Fruit fly (Drosophila melanogaster) whole organism, embryonic: ENCODE data around the gene Atpalpha.

Source experiments
- CG11504 ChIP-seq: fragments of 200-800 bp; sonication (Bioruptor generic); optimal IDR thresholded peaks from 3 replicates; lab custom pipeline; 2019; ENCODE audit warnings: missing biosample characterization, mild to moderate bottlenecking, missing genetic modification characterization, moderate library complexity
- CG13123 ChIP-seq: fragments of 200-800 bp; sonication (Bioruptor generic); optimal IDR thresholded peaks from 2 replicates; lab custom pipeline; 2016; ENCODE audit warnings: missing biosample characterization, missing genetic modification characterization
- CG13624 ChIP-seq: fragments of 200-800 bp; sonication (Bioruptor generic); optimal IDR thresholded peaks from 2 replicates; lab custom pipeline; 2016; ENCODE audit warnings: missing biosample characterization, missing genetic modification characterization
- CG15514 ChIP-seq: fragments of 200-800 bp; sonication (Bioruptor generic); optimal IDR thresholded peaks from 3 replicates; lab custom pipeline; 2017; ENCODE audit warnings: missing biosample characterization, missing genetic modification characterization, mild to moderate bottlenecking, moderate library complexity, missing genetic modification reagents
- CG15601 ChIP-seq: fragments of 200-800 bp; sonication (Bioruptor generic); optimal IDR thresholded peaks from 3 replicates; lab custom pipeline; 2019; ENCODE audit warnings: missing biosample characterization, mild to moderate bottlenecking, missing genetic modification characterization, moderate library complexity
- CG17829 ChIP-seq: fragments of 200-800 bp; optimal IDR thresholded peaks from 2 replicates; lab custom pipeline; 2019; ENCODE audit warnings: missing biosample characterization, mild to moderate bottlenecking, missing genetic modification characterization, moderate library complexity
- CG1792 ChIP-seq: fragments of 200-800 bp; sonication (Bioruptor generic); optimal IDR thresholded peaks from 2 replicates; lab custom pipeline; 2016; ENCODE audit warnings: missing biosample characterization, missing genetic modification characterization
- CG30020 ChIP-seq: fragments of 200-800 bp; optimal IDR thresholded peaks from 2 replicates; lab custom pipeline; 2019; ENCODE audit warnings: missing biosample characterization, mild to moderate bottlenecking, missing genetic modification characterization, moderate library complexity
- CG31441 ChIP-seq: fragments of 200-800 bp; sonication (Bioruptor generic); IDR thresholded peaks from 2 replicates; pipeline ENCODE4 v1.3.6; 2022; ENCODE audit warnings: missing biosample characterization, missing genetic modification characterization
- CG3281 ChIP-seq: fragments of 200-800 bp; sonication (Bioruptor generic); optimal IDR thresholded peaks from 3 replicates; lab custom pipeline; 2017; ENCODE audit warnings: missing biosample characterization, mild to moderate bottlenecking, missing genetic modification characterization
- CG34422 ChIP-seq: fragments of 200-800 bp; sonication (Bioruptor generic); IDR thresholded peaks from 3 replicates; pipeline ENCODE4 v1.3.6; 2022; ENCODE audit warnings: missing biosample characterization, missing genetic modification characterization
- CG8478 ChIP-seq: fragments of >200 bp; optimal IDR thresholded peaks from 2 replicates; lab custom pipeline; 2018
- CG8944 ChIP-seq: fragments of 200-800 bp; sonication (Bioruptor generic); optimal IDR thresholded peaks from 3 replicates; lab custom pipeline; 2016; ENCODE audit warnings: missing biosample characterization, missing genetic modification characterization
- CG9609 ChIP-seq: fragments of 200-800 bp; sonication (Bioruptor generic); optimal IDR thresholded peaks from 3 replicates; lab custom pipeline; 2016; ENCODE audit warnings: missing biosample characterization, missing genetic modification characterization
- CG9797 ChIP-seq: fragments of 200-800 bp; sonication (Bioruptor generic); optimal IDR thresholded peaks from 3 replicates; lab custom pipeline; 2018; ENCODE audit warnings: missing biosample characterization, mild to moderate bottlenecking, missing genetic modification characterization
- CHES-1-like ChIP-seq: fragments of 200-800 bp; sonication (Bioruptor generic); optimal IDR thresholded peaks from 2 replicates; lab custom pipeline; 2016; ENCODE audit warnings: missing biosample characterization, missing genetic modification characterization
- Dad ChIP-seq: fragments of 200-800 bp; sonication (Bioruptor generic); optimal IDR thresholded peaks from 3 replicates; lab custom pipeline; 2016; ENCODE audit warnings: missing biosample characterization, missing genetic modification characterization
- Dek ChIP-seq: fragments of 200-800 bp; sonication (Bioruptor generic); optimal IDR thresholded peaks from 3 replicates; lab custom pipeline; 2019; ENCODE audit warnings: missing biosample characterization, mild to moderate bottlenecking, missing genetic modification characterization, moderate library complexity
- Eip74EF ChIP-seq, 2 experiments: fragments of 200-800 bp in 1 of 2; fragments of >200 bp in 1 of 2; sonication (Bioruptor generic) in 1 of 2; optimal IDR thresholded peaks; 2 replicates each; lab custom pipeline; 2017 to 2019; ENCODE audit warnings: missing biosample characterization in 2 of 2, missing genetic modification characterization in 2 of 2, mild to moderate bottlenecking in 1 of 2, moderate library complexity in 1 of 2
- HmgD ChIP-seq: fragments of 200-800 bp; sonication (Bioruptor generic); optimal IDR thresholded peaks from 3 replicates; lab custom pipeline; 2016; ENCODE audit warnings: missing biosample characterization, missing genetic modification characterization
- Hr78 ChIP-seq, 2 experiments: fragments of 200-800 bp in 1 of 2; fragments of >200 bp in 1 of 2; sonication (Bioruptor generic) in 1 of 2; optimal IDR thresholded peaks; 2 replicates each; lab custom pipeline; 2017 to 2019; ENCODE audit warnings: missing biosample characterization in 2 of 2, missing genetic modification characterization in 2 of 2, mild to moderate bottlenecking in 1 of 2, moderate library complexity in 1 of 2
- NfI ChIP-seq: fragments of 200-800 bp; sonication (Bioruptor generic); optimal IDR thresholded peaks from 3 replicates; lab custom pipeline; 2018; ENCODE audit warnings: missing biosample characterization, mild to moderate bottlenecking, missing genetic modification characterization, moderate library complexity
- Oaz ChIP-seq: fragments of 200-800 bp; sonication (Bioruptor generic); IDR thresholded peaks from 2 replicates; pipeline ENCODE4 v1.3.6; 2022; ENCODE audit warnings: missing biosample characterization, missing genetic modification characterization
- Pdp1 ChIP-seq, 2 experiments: fragments of 200-800 bp; sonication (Bioruptor generic); optimal IDR thresholded peaks; 3 replicates each; lab custom pipeline; 2016; ENCODE audit warnings: missing biosample characterization in 2 of 2, missing genetic modification characterization in 2 of 2, mild to moderate bottlenecking in 1 of 2, moderate library complexity in 1 of 2
- Rx ChIP-seq: fragments of 200-800 bp; sonication (Bioruptor generic); IDR thresholded peaks from 2 replicates; pipeline ENCODE4 v1.3.6; 2022; ENCODE audit warnings: missing biosample characterization, missing genetic modification characterization
- aop ChIP-seq: fragments of 200-800 bp; sonication (Bioruptor generic); IDR thresholded peaks from 2 replicates; pipeline ENCODE4 v1.3.6; 2022; ENCODE audit warnings: missing biosample characterization, missing genetic modification characterization
- ap ChIP-seq: fragments of 200-800 bp; sonication (Bioruptor generic); IDR thresholded peaks from 2 replicates; pipeline ENCODE4 v1.3.6; 2022; ENCODE audit warnings: missing biosample characterization, missing genetic modification characterization
- ara ChIP-seq: fragments of 200-800 bp; sonication (Bioruptor generic); IDR thresholded peaks from 2 replicates; pipeline ENCODE4 v1.3.6; 2022; ENCODE audit warnings: missing biosample characterization, missing genetic modification characterization
- bab2 ChIP-seq: fragments of 200-800 bp; sonication (Bioruptor generic); optimal IDR thresholded peaks from 2 replicates; lab custom pipeline; 2016; ENCODE audit warnings: missing biosample characterization, missing genetic modification characterization
- bcd ChIP-seq: fragments of 200-800 bp; sonication (Bioruptor generic); optimal IDR thresholded peaks from 2 replicates; lab custom pipeline; 2017; ENCODE audit warnings: missing biosample characterization, mild to moderate bottlenecking, missing genetic modification characterization
- chinmo ChIP-seq: fragments of 200-800 bp; sonication (Bioruptor generic); IDR thresholded peaks from 4 replicates; pipeline ENCODE4 v1.3.6; 2022; ENCODE audit warnings: missing biosample characterization, missing genetic modification characterization; ENCODE audit not compliant: partially characterized antibody
- chn ChIP-seq: fragments of 200-800 bp; sonication (Bioruptor generic); optimal IDR thresholded peaks from 2 replicates; lab custom pipeline; 2016; ENCODE audit warnings: missing biosample characterization, missing genetic modification characterization
- corto ChIP-seq: fragments of 200-800 bp; sonication (Bioruptor generic); optimal IDR thresholded peaks from 2 replicates; lab custom pipeline; 2016; ENCODE audit warnings: missing biosample characterization, mild to moderate bottlenecking, missing genetic modification characterization, moderate library complexity
- crol ChIP-seq: fragments of 200-800 bp; sonication (Bioruptor generic); IDR thresholded peaks from 2 replicates; pipeline ENCODE4 v1.3.6; 2022; ENCODE audit warnings: missing biosample characterization, missing genetic modification characterization
- crp ChIP-seq, 2 experiments: fragments of 200-800 bp; sonication (Bioruptor generic); optimal IDR thresholded peaks; 2 replicates in 1 of 2; 3 replicates in 1 of 2; lab custom pipeline; 2017; ENCODE audit warnings: missing biosample characterization in 2 of 2, missing genetic modification characterization in 2 of 2, mild to moderate bottlenecking in 1 of 2, moderate library complexity in 1 of 2
- eyg ChIP-seq: fragments of 200-800 bp; sonication (Bioruptor generic); optimal IDR thresholded peaks from 3 replicates; lab custom pipeline; 2016; ENCODE audit warnings: missing biosample characterization, missing genetic modification characterization
- gro ChIP-seq: fragments of 200-800 bp; sonication (Bioruptor generic); optimal IDR thresholded peaks from 2 replicates; lab custom pipeline; 2016; ENCODE audit warnings: missing biosample characterization, missing genetic modification characterization
- hbn ChIP-seq: fragments of 200-800 bp; sonication (Bioruptor generic); IDR thresholded peaks from 2 replicates; pipeline ENCODE4 v1.3.6; 2022; ENCODE audit warnings: missing biosample characterization, missing genetic modification characterization; ENCODE audit not compliant: partially characterized antibody
- inv ChIP-seq: fragments of 200-800 bp; sonication (Bioruptor generic); IDR thresholded peaks from 2 replicates; pipeline ENCODE4 v1.3.6; 2022; ENCODE audit warnings: missing biosample characterization, missing genetic modification characterization; ENCODE audit not compliant: partially characterized antibody
- klu ChIP-seq: fragments of 200-800 bp; sonication (Bioruptor generic); IDR thresholded peaks from 2 replicates; pipeline ENCODE4 v1.3.6; 2022; ENCODE audit warnings: missing biosample characterization, missing genetic modification characterization
- lilli ChIP-seq: fragments of 200-800 bp; sonication (Bioruptor generic); optimal IDR thresholded peaks from 3 replicates; lab custom pipeline; 2016; ENCODE audit warnings: missing biosample characterization, missing genetic modification characterization
- nmo ChIP-seq: fragments of 200-800 bp; sonication (Bioruptor generic); optimal IDR thresholded peaks from 2 replicates; lab custom pipeline; 2018; ENCODE audit warnings: missing biosample characterization, mild to moderate bottlenecking, missing genetic modification characterization, moderate library complexity
- nom ChIP-seq: fragments of 200-800 bp; sonication (Bioruptor generic); optimal IDR thresholded peaks from 2 replicates; lab custom pipeline; 2017; ENCODE audit warnings: missing biosample characterization, missing genetic modification characterization, mild to moderate bottlenecking, moderate library complexity, missing genetic modification reagents
- sens ChIP-seq: fragments of 200-800 bp; sonication (Bioruptor generic); peaks from one replicate; lab custom pipeline; 2016; ENCODE audit warnings: missing biosample characterization, missing genetic modification characterization
- ssp ChIP-seq: fragments of 200-800 bp; sonication (Bioruptor generic); IDR thresholded peaks from 2 replicates; pipeline ENCODE4 v1.3.6; 2022; ENCODE audit warnings: missing biosample characterization, missing genetic modification characterization
- tgo ChIP-seq: fragments of 200-800 bp; sonication (Bioruptor generic); IDR thresholded peaks from 3 replicates; pipeline ENCODE4 v1.3.6; 2022; ENCODE audit warnings: missing biosample characterization, missing genetic modification characterization
- ttk ChIP-seq: fragments of 200-800 bp; sonication (Bioruptor generic); IDR thresholded peaks from 2 replicates; pipeline ENCODE4 v2.1.2; 2022; ENCODE audit warnings: missing biosample characterization, missing genetic modification characterization
- usp ChIP-seq: fragments of >200 bp; optimal IDR thresholded peaks from 2 replicates; lab custom pipeline; 2017; ENCODE audit warnings: missing biosample characterization, missing genetic modification characterization
- zen2 ChIP-seq: fragments of 200-800 bp; sonication (Bioruptor generic); IDR thresholded peaks from 3 replicates; pipeline ENCODE4 v1.3.6; 2022; ENCODE audit warnings: missing biosample characterization, missing genetic modification characterization; ENCODE audit not compliant: partially characterized antibody

The Atpalpha gene

DNA sequence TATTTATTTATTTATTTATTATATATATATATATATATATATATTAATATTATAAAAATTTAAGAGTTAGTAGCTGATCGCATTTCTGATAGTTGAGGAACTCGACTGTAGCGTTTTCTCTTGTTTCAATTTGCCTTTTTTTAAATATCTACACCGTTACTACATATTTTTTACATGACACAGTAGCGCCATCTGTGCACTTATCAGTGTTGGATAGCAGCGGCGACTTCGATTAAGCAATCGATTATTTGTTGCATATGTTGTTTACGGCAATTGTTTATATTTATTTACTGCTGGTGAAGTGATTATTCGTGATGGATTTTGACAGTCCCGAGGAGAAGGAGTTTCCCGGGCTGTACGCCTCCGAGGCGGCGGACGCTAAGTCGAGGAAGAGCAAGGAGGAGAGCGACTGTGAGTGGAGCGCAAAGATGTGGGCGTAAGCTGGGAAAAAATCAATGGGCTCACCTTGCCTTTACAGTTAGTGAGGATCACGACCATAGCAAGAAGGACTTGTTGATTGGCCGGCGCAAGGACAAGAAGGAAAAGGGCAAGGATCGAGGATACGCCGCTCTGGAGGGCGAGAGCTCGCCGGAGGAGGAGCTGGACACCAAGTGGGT is 69.1 kb downstream of the Atpalpha start, which contains the start of gene Rlip (continued):
- 0 out of 4 replicates have a peak, but pooled peaks have one; percentile 60 for TF ChIP-seq chinmo
- peak; percentile 56 for TF ChIP-seq CG34422 (GFP tag; lab: Robert Waterston, UW)
- TF ChIP-seq crol, result no peak
- peak; percentile 53 for TF ChIP-seq inv (GFP tag; lab: Robert Waterston, UW)
- peak; percentile 48 for TF ChIP-seq zen2
- TF ChIP-seq CG8944 (GFP tag; lab: Kevin White, UChicago), result peak; percentile 60
- peak; percentile 45 for TF ChIP-seq bab2 (GFP tag; lab: Kevin White, UChicago)
- peak; percentile 29; the same call in 1 of the 2 replicates for TF ChIP-seq klu (GFP tag; lab: Robert Waterston, UW)
- TF ChIP-seq CG9609 (GFP tag; lab: Kevin White, UChicago), result peak; percentile 55
- no peak; the same call in 1 of the 2 replicates for TF ChIP-seq ttk (GFP tag; lab: Robert Waterston, UW)
- no peak for TF ChIP-seq ara
- TF ChIP-seq usp, result no peak
- TF ChIP-seq nmo (GFP tag; lab: Kevin White, UChicago), result peak; percentile 55
- TF ChIP-seq eyg, result peak; percentile 41
- TF ChIP-seq CG1792 (GFP tag; lab: Kevin White, UChicago), result peak; percentile 49
- peak; percentile 62 for TF ChIP-seq CG11504 (tag; lab: Kevin White, UChicago)
- peak; percentile 46 for TF ChIP-seq NfI (GFP tag; lab: Kevin White, UChicago)
- no peak for TF ChIP-seq CG9797 (GFP tag; lab: Kevin White, UChicago)
- TF ChIP-seq gro (GFP tag; lab: Kevin White, UChicago), result peak; percentile 64
- TF ChIP-seq Oaz (GFP tag; lab: Robert Waterston, UW), result peak; percentile 19; the same call in 1 of the 2 replicates
- TF ChIP-seq CG15601 (tag; lab: Kevin White, UChicago), result no peak
- no peak for TF ChIP-seq nom (GFP tag; lab: Kevin White, UChicago)
- peak; percentile 34 for TF ChIP-seq CG17829
- TF ChIP-seq lilli (GFP tag; lab: Kevin White, UChicago), result peak; percentile 31
- TF ChIP-seq Eip74EF (GFP tag; optimal IDR thresholded peaks at IDR 0.05; lab: Kevin White, UChicago), result no peak
- TF ChIP-seq CG8478, result no peak
- TF ChIP-seq sens (GFP tag; lab: Kevin White, UChicago), result peak; percentile 84
- peak; percentile 19 for TF ChIP-seq CG3281
- peak; percentile 22 for TF ChIP-seq chn (GFP tag; lab: Kevin White, UChicago)
- peak; percentile 55 for TF ChIP-seq bcd (GFP tag; lab: Kevin White, UChicago)
- peak; percentile 45 for TF ChIP-seq Dad (GFP tag; lab: Kevin White, UChicago)
- TF ChIP-seq HmgD (GFP tag; lab: Kevin White, UChicago), result peak; percentile 38
- peak; percentile 59 to 96 for TF ChIP-seq Pdp1 (GFP tag; optimal IDR thresholded peaks at IDR 0.05; lab: Kevin White, UChicago)
- peak; percentile 14 for TF ChIP-seq Dek (tag; lab: Kevin White, UChicago)
- TF ChIP-seq CG30020 (tag; lab: Kevin White, UChicago), result no peak
- no peak for TF ChIP-seq Hr78 (GFP tag; optimal IDR thresholded peaks at IDR 0.05; lab: Kevin White, UChicago)
- TF ChIP-seq tgo (GFP tag; lab: Robert Waterston, UW), result 0 out of 3 replicates have a peak, but pooled peaks have one; percentile 40
- peak; percentile 63 for TF ChIP-seq CHES-1-like
- TF ChIP-seq CG13123 (GFP tag; lab: Kevin White, UChicago), result no peak
- TF ChIP-seq CG15514 (GFP tag; lab: Kevin White, UChicago), result peak; percentile 66
- TF ChIP-seq aop, result peak; percentile 64; the same call in 1 of the 2 replicates
- TF ChIP-seq crp (GFP tag; optimal IDR thresholded peaks at IDR 0.05; lab: Kevin White, UChicago), result peak in 1 of 2 experiments; percentile 53
- no peak for TF ChIP-seq corto (GFP tag; lab: Kevin White, UChicago)
- peak; percentile 50 for TF ChIP-seq hbn
- no peak for TF ChIP-seq CG31441 (GFP tag; lab: Robert Waterston, UW)
- peak; percentile 57 for TF ChIP-seq Rx (GFP tag; lab: Robert Waterston, UW)
- TF ChIP-seq CG13624, result peak; percentile 72
- no peak for TF ChIP-seq ap (GFP tag; lab: Robert Waterston, UW)
- TF ChIP-seq ssp (GFP tag; lab: Robert Waterston, UW), result peak; percentile 60
